Worm (Caenorhabditis elegans) whole organism, late embryonic: ENCODE results near the gene clx-1.

Experiments used
- C08G9.2 ChIP-seq: sonication (generic microtip); optimal IDR thresholded peaks from 2 replicates; lab custom pipeline; 2016; ENCODE audit warnings: mild to moderate bottlenecking, missing genetic modification characterization, moderate library complexity, missing compliant biosample characterization
- ama-1 ChIP-seq: fragments of 150-350 bp; optimal IDR thresholded peaks from 2 replicates; lab custom pipeline; 2014
- ceh-9 ChIP-seq: sonication (generic microtip); optimal IDR thresholded peaks from 2 replicates; lab custom pipeline; 2016; ENCODE audit warnings: mild to moderate bottlenecking, missing genetic modification characterization, inconsistent platforms, missing compliant biosample characterization
- dve-1 ChIP-seq: sonication (generic microtip); optimal IDR thresholded peaks from 2 replicates; lab custom pipeline; 2017; ENCODE audit warnings: antibody characterized with exemption, mild to moderate bottlenecking, missing genetic modification characterization, missing compliant biosample characterization
- elt-2 ChIP-seq: sonication (generic microtip); optimal IDR thresholded peaks from 2 replicates; lab custom pipeline; 2016; ENCODE audit warnings: missing genetic modification reagents, missing genetic modification characterization, missing compliant biosample characterization
- fax-1 ChIP-seq: sonication (generic microtip); optimal IDR thresholded peaks from 2 replicates; lab custom pipeline; 2016; ENCODE audit warnings: missing genotype, missing genetic modification characterization, missing compliant biosample characterization
- fkh-10 ChIP-seq: fragments of 150-350 bp; optimal IDR thresholded peaks from 2 replicates; lab custom pipeline; 2014; ENCODE audit warnings: missing biosample characterization, missing genetic modification reagents, missing genetic modification characterization
- gmeb-2 ChIP-seq: sonication (generic microtip); optimal IDR thresholded peaks from 2 replicates; lab custom pipeline; 2016; ENCODE audit warnings: missing genetic modification characterization, inconsistent platforms, missing compliant biosample characterization
- hlh-30 ChIP-seq: sonication (generic microtip); optimal IDR thresholded peaks from 2 replicates; lab custom pipeline; 2017; ENCODE audit warnings: antibody characterized with exemption, missing genetic modification characterization, missing compliant biosample characterization; ENCODE audit not compliant: insufficient read depth
- lin-11 ChIP-seq: fragments of 200-800 bp; sonication (Bioruptor generic); optimal IDR thresholded peaks from 2 replicates; lab custom pipeline; 2018; ENCODE audit warnings: mild to moderate bottlenecking, missing genetic modification characterization, missing compliant biosample characterization
- nfya-1 ChIP-seq: sonication (generic microtip); optimal IDR thresholded peaks from 2 replicates; lab custom pipeline; 2017; ENCODE audit warnings: missing genetic modification characterization, mild to moderate bottlenecking, missing compliant biosample characterization, antibody characterized with exemption, moderate library complexity
- pha-2 ChIP-seq: sonication (generic microtip); optimal IDR thresholded peaks from 2 replicates; lab custom pipeline; 2017; ENCODE audit warnings: mild to moderate bottlenecking, missing genetic modification characterization, missing compliant biosample characterization
- pha-4 ChIP-seq: fragments of 150-350 bp; optimal IDR thresholded peaks from 2 replicates; lab custom pipeline; 2018; ENCODE audit warnings: missing biosample characterization, missing genetic modification reagents, missing genetic modification characterization
- pqm-1 ChIP-seq: sonication (generic microtip); optimal IDR thresholded peaks from 2 replicates; lab custom pipeline; 2016; ENCODE audit warnings: missing genetic modification characterization, missing compliant biosample characterization

DNA sequence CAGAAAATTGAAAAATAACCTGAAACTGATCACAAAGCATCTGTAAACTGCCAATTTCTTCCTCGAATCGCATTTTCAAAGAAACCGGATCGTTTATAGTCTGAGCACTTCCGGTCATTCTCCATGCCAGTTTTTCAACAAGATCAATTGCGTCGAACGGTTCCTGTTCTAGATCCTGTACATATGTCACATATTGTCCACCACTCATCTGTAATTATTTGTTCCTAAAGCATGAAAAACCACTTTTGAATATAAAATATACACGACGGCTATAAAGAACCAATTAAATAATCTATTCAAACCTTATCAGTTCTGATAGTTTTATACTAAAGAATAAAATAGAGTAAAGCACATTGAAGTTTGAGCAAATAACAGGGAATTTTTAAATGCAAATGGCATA is 47.8 kb downstream of the clx-1 start, which contains the start of gene sec-10:
- TF ChIP-seq pha-4 (tag; lab: Kevin White, UChicago) (no peak), dve-1 (tag; lab: Kevin White, UChicago) (no peak), fax-1 (no peak), ama-1 (lab: Kevin White, UChicago) (no peak), nfya-1 (tag; lab: Kevin White, UChicago) (no peak), lin-11 (tag; lab: Kevin White, UChicago) (no peak), ceh-9 (no peak), elt-2 (tag; lab: Kevin White, UChicago) (no peak), pqm-1 (tag; lab: Kevin White, UChicago) (no peak), C08G9.2 (no peak), fkh-10 (GFP tag; lab: Kevin White, UChicago) (no peak), gmeb-2 (no peak), pha-2 (no peak), hlh-30 (tag; lab: Kevin White, UChicago) (no peak)
